Worm (Caenorhabditis elegans) whole organism, L2 larva: ENCODE results near the gene her-1.

Source experiments
- C34F6.9 ChIP-seq: fragments of 150-350 bp; optimal IDR thresholded peaks from 2 replicates; lab custom pipeline; 2014; ENCODE audit warnings: missing biosample characterization, missing genetic modification characterization
- R02D3.7 ChIP-seq: fragments of 150-350 bp; optimal IDR thresholded peaks from 2 replicates; lab custom pipeline; 2014; ENCODE audit warnings: missing biosample characterization, missing genetic modification characterization
- Y55F3AM.14 ChIP-seq: fragments of 200-800 bp; sonication (Bioruptor generic); optimal IDR thresholded peaks from 2 replicates; lab custom pipeline; 2018; ENCODE audit warnings: mild to moderate bottlenecking, missing genetic modification characterization, missing compliant biosample characterization
- ZK546.5 ChIP-seq: sonication (generic microtip); optimal IDR thresholded peaks from 2 replicates; lab custom pipeline; 2017; ENCODE audit warnings: missing biosample characterization, missing genetic modification characterization
- alr-1 ChIP-seq: fragments of 150-350 bp; optimal IDR thresholded peaks from 2 replicates; lab custom pipeline; 2014; ENCODE audit warnings: missing biosample characterization, missing genetic modification characterization
- aly-2 ChIP-seq: fragments of 150-350 bp; optimal IDR thresholded peaks from 2 replicates; lab custom pipeline; 2014; ENCODE audit warnings: missing biosample characterization, missing genetic modification characterization
- ceh-16 ChIP-seq: fragments of 150-350 bp; optimal IDR thresholded peaks from 2 replicates; lab custom pipeline; 2014; ENCODE audit warnings: missing biosample characterization, missing genetic modification characterization
- crh-2 ChIP-seq: sonication (generic microtip); optimal IDR thresholded peaks from 2 replicates; lab custom pipeline; 2017; ENCODE audit warnings: missing biosample characterization, missing genetic modification characterization
- egl-27 ChIP-seq: sonication (generic microtip); optimal IDR thresholded peaks from 3 replicates; lab custom pipeline; 2017; ENCODE audit warnings: missing biosample characterization, missing genetic modification reagents, missing genetic modification characterization
- elt-3 ChIP-seq: sonication (generic microtip); optimal IDR thresholded peaks from 2 replicates; lab custom pipeline; 2017; ENCODE audit warnings: missing biosample characterization, missing genetic modification characterization
- fos-1 ChIP-seq: fragments of 150-350 bp; optimal IDR thresholded peaks from 2 replicates; lab custom pipeline; 2014; ENCODE audit warnings: missing biosample characterization, missing genetic modification characterization
- gmeb-1 ChIP-seq: fragments of 150-350 bp; optimal IDR thresholded peaks from 2 replicates; lab custom pipeline; 2014; ENCODE audit warnings: missing biosample characterization, missing genetic modification characterization
- lin-13 ChIP-seq: fragments of 150-350 bp; optimal IDR thresholded peaks from 2 replicates; lab custom pipeline; 2014; ENCODE audit warnings: missing biosample characterization, missing genetic modification reagents, missing genetic modification characterization
- lin-39 ChIP-seq: fragments of 150-350 bp; optimal IDR thresholded peaks from 2 replicates; lab custom pipeline; 2014; ENCODE audit warnings: missing biosample characterization, missing genetic modification reagents, missing genetic modification characterization
- mdl-1 ChIP-seq, 2 experiments: fragments of 150-350 bp in 1 of 2; sonication (generic microtip) in 1 of 2; optimal IDR thresholded peaks; 2 replicates each; lab custom pipeline; 2017; ENCODE audit warnings: missing biosample characterization in 2 of 2, missing genetic modification characterization in 2 of 2
- nhr-11 ChIP-seq: fragments of 150-350 bp; optimal IDR thresholded peaks from 2 replicates; lab custom pipeline; 2014; ENCODE audit warnings: missing biosample characterization, missing genetic modification characterization
- nhr-12 ChIP-seq: fragments of 150-350 bp; optimal IDR thresholded peaks from 2 replicates; lab custom pipeline; 2014; ENCODE audit warnings: missing biosample characterization, missing genetic modification characterization
- nhr-129 ChIP-seq: fragments of 150-350 bp; optimal IDR thresholded peaks from 2 replicates; lab custom pipeline; 2014; ENCODE audit warnings: missing biosample characterization, missing genetic modification characterization
- nhr-21 ChIP-seq: fragments of 150-350 bp; optimal IDR thresholded peaks from 2 replicates; lab custom pipeline; 2014; ENCODE audit warnings: missing biosample characterization, missing genetic modification characterization
- nhr-237 ChIP-seq: fragments of 150-350 bp; optimal IDR thresholded peaks from 2 replicates; lab custom pipeline; 2014; ENCODE audit warnings: missing biosample characterization, missing genetic modification characterization
- nhr-25 ChIP-seq: fragments of 150-350 bp; sonication (generic microtip); optimal IDR thresholded peaks from 3 replicates; lab custom pipeline; 2014; ENCODE audit warnings: missing biosample characterization, missing genetic modification characterization
- nhr-6 ChIP-seq: fragments of 150-350 bp; optimal IDR thresholded peaks from 2 replicates; lab custom pipeline; 2014; ENCODE audit warnings: missing biosample characterization, missing genetic modification characterization
- nhr-77 ChIP-seq: fragments of 150-350 bp; optimal IDR thresholded peaks from 2 replicates; lab custom pipeline; 2014; ENCODE audit warnings: missing biosample characterization, missing genetic modification characterization
- peb-1 ChIP-seq: fragments of 150-350 bp; optimal IDR thresholded peaks from 2 replicates; lab custom pipeline; 2014; ENCODE audit warnings: missing biosample characterization, missing genetic modification characterization
- sem-4 ChIP-seq: fragments of 150-350 bp; optimal IDR thresholded peaks from 2 replicates; lab custom pipeline; 2014; ENCODE audit warnings: missing biosample characterization, missing genetic modification reagents, missing genetic modification characterization
- skn-1 ChIP-seq: sonication (generic microtip); optimal IDR thresholded peaks from 2 replicates; lab custom pipeline; 2017; ENCODE audit warnings: missing biosample characterization, missing genetic modification characterization
- sma-3 ChIP-seq: sonication (generic microtip); optimal IDR thresholded peaks from 2 replicates; lab custom pipeline; 2016; ENCODE audit warnings: missing genetic modification reagents, missing genetic modification characterization, missing compliant biosample characterization
- sma-9 ChIP-seq, 2 experiments: fragments of 150-350 bp in 1 of 2; sonication (generic microtip) in 1 of 2; optimal IDR thresholded peaks; 2 replicates each; lab custom pipeline; 2014 to 2016; ENCODE audit warnings: missing genetic modification characterization in 2 of 2, mild to moderate bottlenecking in 1 of 2, missing biosample characterization in 1 of 2, missing compliant biosample characterization in 1 of 2, missing genetic modification reagents in 1 of 2, moderate library complexity in 1 of 2
- unc-39 ChIP-seq: fragments of 150-350 bp; optimal IDR thresholded peaks from 2 replicates; lab custom pipeline; 2014; ENCODE audit warnings: missing biosample characterization, missing genetic modification characterization
- zag-1 ChIP-seq: fragments of 150-350 bp; optimal IDR thresholded peaks from 2 replicates; lab custom pipeline; 2014; ENCODE audit warnings: missing biosample characterization, missing genetic modification characterization
- ztf-1 ChIP-seq: fragments of 200-800 bp; sonication (Bioruptor generic); conservative IDR thresholded peaks from 2 replicates; pipeline ENCODE4 v1.3.6; 2022; ENCODE audit warnings: missing genetic modification characterization, missing compliant biosample characterization
- ztf-11 ChIP-seq: sonication (generic microtip); optimal IDR thresholded peaks from 2 replicates; lab custom pipeline; 2017; ENCODE audit warnings: missing biosample characterization, missing genetic modification characterization

The her-1 gene

DNA sequence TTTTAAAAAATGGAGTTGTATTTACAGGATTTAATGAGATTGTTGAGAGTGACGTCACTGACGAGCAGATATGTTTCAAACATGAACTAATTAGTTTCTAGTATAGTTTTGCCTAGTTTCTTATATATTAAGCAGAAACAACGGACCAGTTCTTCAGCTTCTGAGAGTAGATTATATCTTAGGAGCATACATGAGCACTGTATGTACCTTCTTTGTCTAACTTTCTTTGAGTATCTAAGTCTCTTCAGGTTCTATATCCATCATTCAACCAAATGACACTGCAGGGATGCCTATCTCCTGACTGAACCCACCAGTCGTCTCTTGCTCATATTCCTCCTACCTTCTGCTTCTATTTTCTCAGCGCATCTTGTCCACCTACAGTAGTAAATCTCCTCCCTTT, at the start of gene her-1:
her-1 (plus strand) TSS at position 301 of the 400 bp plus-strand sequence.
- TF ChIP-seq C34F6.9 (tag; lab: Kevin White, UChicago), result no peak
- TF ChIP-seq nhr-129 (tag; lab: Kevin White, UChicago), result no peak
- no peak for TF ChIP-seq skn-1 (tag; lab: Kevin White, UChicago)
- no peak for TF ChIP-seq ceh-16 (tag; lab: Kevin White, UChicago)
- no peak for TF ChIP-seq egl-27 (tag; lab: Kevin White, UChicago)
- TF ChIP-seq nhr-237 (tag; lab: Kevin White, UChicago), result no peak

ce11 chrV:9651294-9651693, 45.5 kb upstream of the her-1 start, which contains the start of gene T06E4.21:
Gene T06E4.21, plus strand, starts transcription at chrV:9651594.
- TF ChIP-seq C34F6.9 (tag; lab: Kevin White, UChicago) (no peak), fos-1 (tag; lab: Kevin White, UChicago) (no peak), nhr-129 (tag; lab: Kevin White, UChicago) (no peak), ztf-11 (tag; lab: Kevin White, UChicago) (no peak), elt-3 (tag; lab: Kevin White, UChicago) (no peak), alr-1 (tag; lab: Kevin White, UChicago) (no peak), mdl-1 (tag; optimal IDR thresholded peaks at IDR 0.05; lab: Kevin White, UChicago) (no peak), nhr-25 (tag; lab: Kevin White, UChicago) (no peak), Y55F3AM.14 (no peak), crh-2 (no peak), gmeb-1 (no peak), ZK546.5 (tag; lab: Kevin White, UChicago) (no peak), lin-39 (tag; lab: Kevin White, UChicago) (no peak), aly-2 (no peak), nhr-12 (tag; lab: Kevin White, UChicago) (no peak), R02D3.7 (tag; lab: Kevin White, UChicago) (no peak)

DNA sequence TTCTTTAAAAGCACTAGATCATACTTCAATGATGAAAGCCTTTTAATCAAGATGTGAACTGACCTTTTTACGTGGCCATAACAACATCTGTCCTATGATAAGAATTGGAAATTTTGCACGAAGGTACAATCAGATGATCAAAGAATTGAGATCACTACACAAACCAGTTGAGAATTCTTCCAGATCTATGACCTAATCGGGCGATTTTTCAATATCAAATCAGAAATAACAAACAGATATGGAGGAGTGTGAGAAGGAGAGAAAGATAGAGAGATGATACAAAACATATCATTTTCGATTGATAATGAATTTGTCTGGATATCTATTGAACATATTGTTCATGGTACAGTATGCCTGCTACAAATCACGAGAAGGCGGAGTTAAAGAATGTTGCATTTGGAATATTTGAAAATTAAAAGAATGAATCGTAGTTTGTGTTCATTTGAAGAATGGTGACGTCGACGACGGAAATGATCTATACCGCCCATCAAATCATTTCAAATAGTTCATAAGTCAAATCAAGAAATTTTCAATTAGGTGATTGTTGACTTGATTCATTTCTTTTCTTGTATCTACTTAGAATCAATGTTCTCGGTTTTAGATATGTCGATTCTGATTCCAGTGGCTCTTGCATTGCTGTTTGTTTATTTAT, 42.5 kb upstream of the her-1 start, which contains the start of gene cyp-29A4:
cyp-29A4 (plus strand) TSS at position 602 of the 652 bp plus-strand sequence.
- no peak for TF ChIP-seq sem-4 (tag; lab: Kevin White, UChicago)
- TF ChIP-seq skn-1 (tag; lab: Kevin White, UChicago), result no peak
- TF ChIP-seq nhr-129 (tag; lab: Kevin White, UChicago), result peak; percentile 23
- TF ChIP-seq nhr-21, result peak; percentile 48
- TF ChIP-seq sma-9 (GFP tag; optimal IDR thresholded peaks at IDR 0.05; lab: Kevin White, UChicago), result peak; percentile 35
- TF ChIP-seq sma-9 (tag; optimal IDR thresholded peaks at IDR 0.05; lab: Kevin White, UChicago), result no peak

DNA sequence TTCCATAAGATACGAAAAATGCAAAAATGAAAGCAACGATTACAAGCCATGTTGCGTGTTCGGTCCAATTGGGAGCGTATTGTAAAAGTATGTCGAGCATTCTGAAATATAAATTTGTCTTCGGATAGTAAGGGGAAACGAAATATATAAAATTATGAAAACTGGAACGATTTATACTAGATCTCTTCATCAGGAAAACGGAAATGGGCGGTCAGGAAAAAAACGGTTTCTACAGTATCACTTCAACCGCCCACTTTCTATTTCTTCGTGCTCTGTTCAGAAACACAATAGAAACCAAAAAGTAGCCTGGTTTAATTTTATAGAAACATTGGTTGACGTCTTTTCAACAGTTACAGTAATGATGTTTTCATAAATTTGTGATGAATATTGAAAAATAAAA, 35.3 kb upstream of the her-1 start, which contains the start of gene pitr-4:
pitr-4 (minus strand) TSS at position 101 of the 400 bp plus-strand sequence.
- no peak for TF ChIP-seq mdl-1 (tag; optimal IDR thresholded peaks at IDR 0.05; lab: Kevin White, UChicago)
- no peak for TF ChIP-seq sma-3
- no peak for TF ChIP-seq sma-9 (GFP tag; optimal IDR thresholded peaks at IDR 0.05; lab: Kevin White, UChicago)
- no peak for TF ChIP-seq sma-9 (tag; optimal IDR thresholded peaks at IDR 0.05; lab: Kevin White, UChicago)
- no peak for TF ChIP-seq lin-13 (GFP tag; lab: Kevin White, UChicago)
- no peak for TF ChIP-seq nhr-11 (tag; lab: Kevin White, UChicago)
- no peak for TF ChIP-seq lin-39 (tag; lab: Kevin White, UChicago)
- no peak for TF ChIP-seq skn-1 (tag; lab: Kevin White, UChicago)
- TF ChIP-seq aly-2, result no peak
- TF ChIP-seq egl-27 (tag; lab: Kevin White, UChicago), result no peak
- no peak for TF ChIP-seq fos-1 (tag; lab: Kevin White, UChicago)
- TF ChIP-seq ztf-1, result no peak

- no peak for TF ChIP-seq peb-1
- no peak for TF ChIP-seq zag-1 (tag; lab: Kevin White, UChicago)
- no peak for TF ChIP-seq nhr-129 (tag; lab: Kevin White, UChicago)
- TF ChIP-seq nhr-21, result no peak
- no peak for TF ChIP-seq ceh-16 (tag; lab: Kevin White, UChicago)
- no peak for TF ChIP-seq nhr-6
- TF ChIP-seq R02D3.7 (tag; lab: Kevin White, UChicago), result no peak
- TF ChIP-seq sma-3, result no peak
- no peak for TF ChIP-seq mdl-1 (tag; optimal IDR thresholded peaks at IDR 0.05; lab: Kevin White, UChicago)
- no peak for TF ChIP-seq nhr-77 (tag; lab: Kevin White, UChicago)
- no peak for TF ChIP-seq unc-39 (tag; lab: Kevin White, UChicago)
- TF ChIP-seq nhr-25 (tag; lab: Kevin White, UChicago), result no peak
- TF ChIP-seq lin-39 (tag; lab: Kevin White, UChicago), result no peak
- TF ChIP-seq nhr-11 (tag; lab: Kevin White, UChicago), result no peak
- no peak for TF ChIP-seq fos-1 (tag; lab: Kevin White, UChicago)
- TF ChIP-seq alr-1 (tag; lab: Kevin White, UChicago), result no peak
- TF ChIP-seq sem-4 (tag; lab: Kevin White, UChicago), result no peak
- TF ChIP-seq sma-9 (GFP tag; optimal IDR thresholded peaks at IDR 0.05; lab: Kevin White, UChicago), result no peak
- no peak for TF ChIP-seq sma-9 (tag; optimal IDR thresholded peaks at IDR 0.05; lab: Kevin White, UChicago)
- TF ChIP-seq egl-27 (tag; lab: Kevin White, UChicago), result no peak
Measured at ce11 chrV:9663948-9664347, 32.9 kb upstream of the her-1 start.
